Fruit fly (Drosophila melanogaster): Measurements from ENCODE around the gene CG16743.

CG16743 gene

dm6 chr2L:10968009-10968383, 4.1 kb upstream of the CG16743 start (continued):
- 0 out of 2 replicates have a peak, but pooled peaks have one; percentile 29 for TF ChIP-seq CG3847 (GFP tag; IDR thresholded peaks at IDR 0.05)
- TF ChIP-seq pzg (GFP tag; optimal IDR thresholded peaks at IDR 0.05) = peak; percentile 59
- 0 out of 2 replicates have a peak, but pooled peaks have one; percentile 11 for TF ChIP-seq hbn (GFP tag; IDR thresholded peaks at IDR 0.05; ENCODE audit: partially characterized antibody)
- peak; percentile 80 for TF ChIP-seq gfzf (GFP tag; optimal IDR thresholded peaks at IDR 0.05)
- peak; percentile 6; the same call in 1 of the 3 replicates for TF ChIP-seq row (GFP tag; IDR thresholded peaks at IDR 0.05)
- TF ChIP-seq CG10267 (tag; optimal IDR thresholded peaks at IDR 0.05) = peak; percentile 41
- TF ChIP-seq cas (GFP tag; IDR thresholded peaks at IDR 0.05) = no peak
- no peak for TF ChIP-seq tna (GFP tag; IDR thresholded peaks at IDR 0.05; ENCODE audit: partially characterized antibody)
- peak; percentile 3 for TF ChIP-seq CG2712 (tag; optimal IDR thresholded peaks at IDR 0.05)
- no peak for TF ChIP-seq CG18262 (tag; optimal IDR thresholded peaks at IDR 0.05)
- TF ChIP-seq E2f2 (GFP tag; IDR thresholded peaks at IDR 0.05) = peak; percentile 79
- TF ChIP-seq CG13287 (GFP tag; IDR thresholded peaks at IDR 0.05; ENCODE audit: partially characterized antibody) = peak; percentile 28; the same call in 1 of the 2 replicates
- TF ChIP-seq CG6791 (GFP tag; IDR thresholded peaks at IDR 0.05; ENCODE audit: partially characterized antibody) = 0 out of 3 replicates have a peak, but pooled peaks have one; percentile 13

dm6 chr2L:10970134-10970533, 1.9 kb upstream of the CG16743 start, which contains the start of the genes Tmem214 and YL-1:
Gene Tmem214, minus strand, starts transcription at chr2L:10970275.
Gene YL-1, plus strand, starts transcription at chr2L:10970443.
- TF ChIP-seq CG17361 (GFP tag; IDR thresholded peaks at IDR 0.05) (0 out of 3 replicates have a peak, but pooled peaks have one; percentile 28), inv (GFP tag; IDR thresholded peaks at IDR 0.05; ENCODE audit: partially characterized antibody) (peak; percentile 48; the same call in 1 of the 2 replicates), gem (tag; optimal IDR thresholded peaks at IDR 0.05) (peak; percentile 20), Sry-δ (GFP tag; optimal IDR thresholded peaks at IDR 0.05) (peak; percentile 29), Elba2 (GFP tag; optimal IDR thresholded peaks at IDR 0.05) (peak; percentile 64), dmrt99B (tag; optimal IDR thresholded peaks at IDR 0.05) (no peak), pzg (GFP tag; optimal IDR thresholded peaks at IDR 0.05) (peak; percentile 77), CG15514 (GFP tag; optimal IDR thresholded peaks at IDR 0.05) (peak; percentile 28), PHDP (tag; optimal IDR thresholded peaks at IDR 0.05) (peak; percentile 4), Max (GFP tag; optimal IDR thresholded peaks at IDR 0.05) (peak; percentile 38), CG14965 (GFP tag; optimal IDR thresholded peaks at IDR 0.05; ENCODE audit: borderline replicate concordance) (no peak), chn (GFP tag; optimal IDR thresholded peaks at IDR 0.05) (no peak), dan (GFP tag; IDR thresholded peaks at IDR 0.05) (no peak), nerfin-1 (tag; optimal IDR thresholded peaks at IDR 0.05) (no peak), CG30431 (GFP tag; optimal IDR thresholded peaks at IDR 0.05) (no peak), CG1603 (tag; optimal IDR thresholded peaks at IDR 0.05) (peak; percentile 38), Mad (GFP tag; optimal IDR thresholded peaks at IDR 0.05) (peak; percentile 21), NC2β (GFP tag; optimal IDR thresholded peaks at IDR 0.05) (peak; percentile 1), vnd (GFP tag; IDR thresholded peaks at IDR 0.05; ENCODE audit: partially characterized antibody) (no peak), fu2 (GFP tag; optimal IDR thresholded peaks at IDR 0.05) (no peak), mld (GFP tag; IDR thresholded peaks at IDR 0.05; ENCODE audit: partially characterized antibody) (no peak), amos (GFP tag; IDR thresholded peaks at IDR 0.05; ENCODE audit: partially characterized antibody) (peak; percentile 51), bowl (GFP tag; IDR thresholded peaks at IDR 0.05) (no peak), NfI (GFP tag; optimal IDR thresholded peaks at IDR 0.05) (no peak), YL-1 (GFP tag; optimal IDR thresholded peaks at IDR 0.05) (peak; percentile 98), jing (GFP tag; optimal IDR thresholded peaks at IDR 0.05) (no peak), ab (GFP tag; optimal IDR thresholded peaks at IDR 0.05) (no peak), Dref (GFP tag; IDR thresholded peaks at IDR 0.05) (no peak; the same call in 1 of the 2 replicates), Ets97D (GFP tag; optimal IDR thresholded peaks at IDR 0.05) (peak; percentile 41), CG10543 (GFP tag; optimal IDR thresholded peaks at IDR 0.05) (no peak), insv (GFP tag; optimal IDR thresholded peaks at IDR 0.05) (peak in 1 of 2 experiments; percentile 10), knrl (GFP tag; IDR thresholded peaks at IDR 0.05; ENCODE audit: partially characterized antibody) (peak; percentile 68), CG4360 (GFP tag; IDR thresholded peaks at IDR 0.05) (no peak), Scr (GFP tag; IDR thresholded peaks at IDR 0.05; ENCODE audit: partially characterized antibody) (peak; percentile 69), fd96Cb (tag; optimal IDR thresholded peaks at IDR 0.05) (no peak), trh (GFP tag; optimal IDR thresholded peaks at IDR 0.05) (no peak), CG18262 (tag; optimal IDR thresholded peaks at IDR 0.05) (peak; percentile 3)
